Fruit fly (Drosophila melanogaster) whole organism, embryonic: Measurements from ENCODE around the gene CG34408.
A peak's percentile ranks its signal among the peaks of the same experiment; 100 is the strongest.

Experiments used
- BEAF-32 ChIP-seq: fragments of 200-800 bp; sonication (Bioruptor generic); optimal IDR thresholded peaks from 3 replicates; lab custom pipeline; 2017; ENCODE audit warnings: missing biosample characterization, missing genetic modification characterization, mild to moderate bottlenecking, moderate library complexity, missing genetic modification reagents
- Blimp-1 ChIP-seq: fragments of 200-800 bp; sonication (Bioruptor generic); optimal IDR thresholded peaks from 3 replicates; lab custom pipeline; 2018; ENCODE audit warnings: missing biosample characterization, missing genetic modification characterization, mild to moderate bottlenecking, moderate library complexity, missing genetic modification reagents
- CG11560 ChIP-seq: fragments of 200-800 bp; sonication (Bioruptor generic); IDR thresholded peaks from 3 replicates; pipeline ENCODE4 v1.3.6; 2022; ENCODE audit warnings: missing biosample characterization, missing genetic modification characterization
- CG12104 ChIP-seq: fragments of 200-800 bp; sonication (Bioruptor generic); optimal IDR thresholded peaks from 3 replicates; lab custom pipeline; 2016; ENCODE audit warnings: missing biosample characterization, missing genetic modification characterization
- CG12155 ChIP-seq: fragments of 200-800 bp; sonication (Bioruptor generic); optimal IDR thresholded peaks from 3 replicates; lab custom pipeline; 2016; ENCODE audit warnings: missing biosample characterization, missing genetic modification characterization
- CG13296 ChIP-seq: fragments of 200-800 bp; sonication (Bioruptor generic); optimal IDR thresholded peaks from 3 replicates; lab custom pipeline; 2018; ENCODE audit warnings: missing biosample characterization, mild to moderate bottlenecking, missing genetic modification characterization
- CG15696 ChIP-seq: fragments of 200-800 bp; sonication (Bioruptor generic); optimal IDR thresholded peaks from 2 replicates; lab custom pipeline; 2019; ENCODE audit warnings: missing biosample characterization, mild to moderate bottlenecking, missing genetic modification characterization, moderate library complexity
- CG17568 ChIP-seq: fragments of 200-800 bp; sonication (Bioruptor generic); optimal IDR thresholded peaks from 2 replicates; lab custom pipeline; 2018; ENCODE audit warnings: missing biosample characterization, mild to moderate bottlenecking, missing genetic modification characterization, moderate library complexity
- CG18599 ChIP-seq: fragments of 200-800 bp; sonication (Bioruptor generic); optimal IDR thresholded peaks from 3 replicates; lab custom pipeline; 2017; ENCODE audit warnings: missing biosample characterization, missing genetic modification characterization, mild to moderate bottlenecking, moderate library complexity, missing genetic modification reagents
- CG18764 ChIP-seq: fragments of 200-800 bp; sonication (Bioruptor generic); optimal IDR thresholded peaks from 3 replicates; lab custom pipeline; 2016; ENCODE audit warnings: missing biosample characterization, missing genetic modification characterization
- CG31365 ChIP-seq: fragments of 200-800 bp; sonication (Bioruptor generic); optimal IDR thresholded peaks from 2 replicates; lab custom pipeline; 2018; ENCODE audit warnings: missing biosample characterization, mild to moderate bottlenecking, missing genetic modification characterization
- CG32532 ChIP-seq: fragments of 200-800 bp; sonication (Bioruptor generic); IDR thresholded peaks from 2 replicates; pipeline ENCODE4 v1.3.6; 2022; ENCODE audit warnings: missing biosample characterization, missing genetic modification characterization
- CG3838 ChIP-seq: fragments of 200-800 bp; sonication (Bioruptor generic); optimal IDR thresholded peaks from 3 replicates; lab custom pipeline; 2016; ENCODE audit warnings: missing biosample characterization, missing genetic modification characterization
- CG5180 ChIP-seq: fragments of 200-800 bp; sonication (Bioruptor generic); optimal IDR thresholded peaks from 3 replicates; lab custom pipeline; 2017; ENCODE audit warnings: missing biosample characterization, missing genetic modification characterization, mild to moderate bottlenecking, moderate library complexity, missing genetic modification reagents
- CG5245 ChIP-seq: fragments of 200-800 bp; sonication (Bioruptor generic); optimal IDR thresholded peaks from 3 replicates; lab custom pipeline; 2016; ENCODE audit warnings: missing biosample characterization, missing genetic modification characterization
- CG6689 ChIP-seq: fragments of 200-800 bp; sonication (Bioruptor generic); IDR thresholded peaks from 2 replicates; pipeline ENCODE4 v1.3.6; 2022; ENCODE audit warnings: missing biosample characterization, missing genetic modification characterization
- CG7786 ChIP-seq: fragments of 200-800 bp; sonication (Bioruptor generic); optimal IDR thresholded peaks from 2 replicates; lab custom pipeline; 2016; ENCODE audit warnings: missing biosample characterization, missing genetic modification characterization
- CG8290 ChIP-seq, 3 experiments: fragments of 200-800 bp; sonication (Bioruptor generic); optimal IDR thresholded peaks; 2 replicates each; lab custom pipeline; 2016 to 2019; ENCODE audit warnings: missing biosample characterization in 3 of 3, missing genetic modification characterization in 3 of 3, mild to moderate bottlenecking in 2 of 3, moderate library complexity in 1 of 3
- CG8359 ChIP-seq: fragments of 200-800 bp; sonication (Bioruptor generic); optimal IDR thresholded peaks from 2 replicates; lab custom pipeline; 2017; ENCODE audit warnings: missing biosample characterization, mild to moderate bottlenecking, missing genetic modification characterization, borderline replicate concordance
- CG9609 ChIP-seq: fragments of 200-800 bp; sonication (Bioruptor generic); optimal IDR thresholded peaks from 3 replicates; lab custom pipeline; 2016; ENCODE audit warnings: missing biosample characterization, missing genetic modification characterization
- CG9797 ChIP-seq: fragments of 200-800 bp; sonication (Bioruptor generic); optimal IDR thresholded peaks from 3 replicates; lab custom pipeline; 2018; ENCODE audit warnings: missing biosample characterization, mild to moderate bottlenecking, missing genetic modification characterization
- CG9932 ChIP-seq: fragments of 200-800 bp; sonication (Bioruptor generic); IDR thresholded peaks from 2 replicates; pipeline ENCODE4 v1.3.6; 2022; ENCODE audit warnings: missing biosample characterization, missing genetic modification characterization
- Camta ChIP-seq: fragments of 200-800 bp; sonication (Bioruptor generic); optimal IDR thresholded peaks from 2 replicates; lab custom pipeline; 2016; ENCODE audit warnings: missing biosample characterization, missing genetic modification characterization
- D19B ChIP-seq: fragments of 200-800 bp; sonication (Bioruptor generic); optimal IDR thresholded peaks from 2 replicates; lab custom pipeline; 2017; ENCODE audit warnings: missing biosample characterization, mild to moderate bottlenecking, missing genetic modification characterization
- Doc2 ChIP-seq: fragments of 200-800 bp; sonication (Bioruptor generic); IDR thresholded peaks from 2 replicates; pipeline ENCODE4 v1.3.6; 2022; ENCODE audit warnings: missing biosample characterization, missing genetic modification characterization
- Dref ChIP-seq: fragments of 200-800 bp; sonication (Bioruptor generic); IDR thresholded peaks from 2 replicates; pipeline ENCODE4 v1.3.6; 2022; ENCODE audit warnings: missing biosample characterization, missing genetic modification characterization
- Gsc ChIP-seq: fragments of 200-800 bp; sonication (Bioruptor generic); IDR thresholded peaks from 2 replicates; pipeline ENCODE4 v1.3.6; 2022; ENCODE audit warnings: missing biosample characterization, missing genetic modification characterization
- H15 ChIP-seq: fragments of 200-800 bp; sonication (Bioruptor generic); IDR thresholded peaks from 3 replicates; pipeline ENCODE4 v1.3.6; 2022; ENCODE audit warnings: missing biosample characterization, missing genetic modification characterization
- Hr39 ChIP-seq: fragments of >200 bp; optimal IDR thresholded peaks from 2 replicates; lab custom pipeline; 2017
- MTF-1 ChIP-seq: fragments of 200-800 bp; sonication (Bioruptor generic); optimal IDR thresholded peaks from 2 replicates; lab custom pipeline; 2018; ENCODE audit warnings: missing biosample characterization, mild to moderate bottlenecking, missing genetic modification characterization, borderline replicate concordance
- NK7.1 ChIP-seq: fragments of 200-800 bp; sonication (Bioruptor generic); optimal IDR thresholded peaks from 3 replicates; lab custom pipeline; 2016; ENCODE audit warnings: missing biosample characterization, missing genetic modification characterization
- PHDP ChIP-seq: fragments of 200-800 bp; sonication (Bioruptor generic); optimal IDR thresholded peaks from 3 replicates; lab custom pipeline; 2018; ENCODE audit warnings: missing biosample characterization, mild to moderate bottlenecking, missing genetic modification characterization, moderate library complexity
- Rx ChIP-seq: fragments of 200-800 bp; sonication (Bioruptor generic); IDR thresholded peaks from 2 replicates; pipeline ENCODE4 v1.3.6; 2022; ENCODE audit warnings: missing biosample characterization, missing genetic modification characterization
- ac ChIP-seq: fragments of 200-800 bp; sonication (Bioruptor generic); optimal IDR thresholded peaks from 3 replicates; lab custom pipeline; 2017; ENCODE audit warnings: missing biosample characterization, mild to moderate bottlenecking, missing genetic modification characterization
- az2 ChIP-seq: fragments of 200-800 bp; sonication (Bioruptor generic); optimal IDR thresholded peaks from 3 replicates; lab custom pipeline; 2016; ENCODE audit warnings: missing biosample characterization, missing genetic modification characterization
- bbx ChIP-seq: fragments of 200-800 bp; sonication (Bioruptor generic); IDR thresholded peaks from 2 replicates; pipeline ENCODE4 v1.3.6; 2022; ENCODE audit warnings: missing biosample characterization, missing genetic modification characterization; ENCODE audit not compliant: partially characterized antibody
- chinmo ChIP-seq: fragments of 200-800 bp; sonication (Bioruptor generic); IDR thresholded peaks from 4 replicates; pipeline ENCODE4 v1.3.6; 2022; ENCODE audit warnings: missing biosample characterization, missing genetic modification characterization; ENCODE audit not compliant: partially characterized antibody
- fd96Cb ChIP-seq: fragments of 200-800 bp; sonication (Bioruptor generic); optimal IDR thresholded peaks from 2 replicates; lab custom pipeline; 2018; ENCODE audit warnings: missing biosample characterization, mild to moderate bottlenecking, missing genetic modification characterization, moderate library complexity
- gfzf ChIP-seq: fragments of 200-800 bp; sonication (Bioruptor generic); optimal IDR thresholded peaks from 2 replicates; lab custom pipeline; 2016; ENCODE audit warnings: missing biosample characterization, mild to moderate bottlenecking, missing genetic modification characterization, moderate library complexity
- gsb-n ChIP-seq: fragments of 200-800 bp; sonication (Bioruptor generic); optimal IDR thresholded peaks from 3 replicates; lab custom pipeline; 2018; ENCODE audit warnings: missing biosample characterization, mild to moderate bottlenecking, missing genetic modification characterization
- jing ChIP-seq: fragments of 200-800 bp; sonication (Bioruptor generic); optimal IDR thresholded peaks from 2 replicates; lab custom pipeline; 2018; ENCODE audit warnings: missing biosample characterization, mild to moderate bottlenecking, missing genetic modification characterization
- knrl ChIP-seq: fragments of 200-800 bp; sonication (Bioruptor generic); IDR thresholded peaks from 3 replicates; pipeline ENCODE4 v1.3.6; 2022; ENCODE audit warnings: missing biosample characterization, missing genetic modification characterization; ENCODE audit not compliant: partially characterized antibody
- luna ChIP-seq: fragments of 200-800 bp; sonication (Bioruptor generic); optimal IDR thresholded peaks from 2 replicates; lab custom pipeline; 2016; ENCODE audit warnings: missing biosample characterization, missing genetic modification characterization
- odd ChIP-seq: fragments of 200-800 bp; sonication (Bioruptor generic); optimal IDR thresholded peaks from 2 replicates; lab custom pipeline; 2017; ENCODE audit warnings: missing biosample characterization, mild to moderate bottlenecking, missing genetic modification characterization
- pum ChIP-seq: fragments of 200-800 bp; sonication (Bioruptor generic); optimal IDR thresholded peaks from 2 replicates; lab custom pipeline; 2016; ENCODE audit warnings: missing biosample characterization, missing genetic modification characterization
- ranshi ChIP-seq: fragments of 200-800 bp; sonication (Bioruptor generic); IDR thresholded peaks from 2 replicates; pipeline ENCODE4 v1.3.6; 2022; ENCODE audit warnings: missing biosample characterization, missing genetic modification characterization
- ro ChIP-seq: fragments of 200-800 bp; sonication (Bioruptor generic); IDR thresholded peaks from 2 replicates; pipeline ENCODE4 v1.3.6; 2022; ENCODE audit warnings: missing biosample characterization, missing genetic modification characterization
- seq ChIP-seq: fragments of 200-800 bp; sonication (Bioruptor generic); IDR thresholded peaks from 2 replicates; pipeline ENCODE4 v1.3.6; 2022; ENCODE audit warnings: missing biosample characterization, missing genetic modification characterization
- vvl ChIP-seq: fragments of 200-800 bp; sonication (Bioruptor generic); IDR thresholded peaks from 2 replicates; pipeline ENCODE4 v1.3.6; 2022; ENCODE audit warnings: missing biosample characterization, missing genetic modification characterization

The CG34408 gene

DNA sequence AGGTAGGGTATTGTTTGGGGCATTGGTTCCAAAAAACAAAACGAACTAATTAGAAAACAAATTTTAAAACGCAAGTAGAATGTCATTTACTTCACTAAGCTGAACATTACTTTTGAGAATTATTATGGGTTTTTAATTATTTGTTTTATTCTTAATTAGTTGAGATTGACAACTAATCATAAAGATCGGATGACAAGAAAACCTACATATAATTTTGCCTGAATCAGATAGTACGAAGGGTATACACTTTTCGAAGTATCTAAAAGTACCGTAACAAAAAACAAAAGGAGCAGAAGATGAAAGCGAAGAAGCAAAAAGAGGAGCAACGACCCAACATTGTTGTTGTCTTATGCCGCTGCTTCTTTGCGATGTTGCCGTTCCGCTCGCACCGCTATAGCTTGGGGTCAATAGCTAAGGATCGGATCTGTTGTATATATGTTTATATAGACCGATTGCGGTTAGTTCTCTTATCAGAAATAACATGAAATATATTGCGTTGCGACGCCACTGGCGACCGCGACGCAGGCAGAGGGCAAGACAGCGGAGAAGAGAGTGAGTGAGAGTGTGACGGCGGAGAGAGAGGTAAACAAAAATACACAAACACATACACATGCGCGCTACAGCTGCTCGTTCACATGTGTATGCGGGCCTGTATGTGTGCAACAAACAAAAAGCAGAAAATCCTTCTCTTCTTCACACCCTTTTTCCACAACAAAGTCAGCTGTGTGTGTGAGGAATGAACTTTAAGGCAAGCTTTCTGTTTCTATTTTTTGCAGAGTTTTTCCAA, 8.6 kb upstream of the CG34408 start (continued):
- TF ChIP-seq gsb-n (tag; lab: Kevin White, UChicago) (peak; percentile 18), CG17568 (GFP tag; lab: Kevin White, UChicago) (peak; percentile 29), CG31365 (tag; lab: Kevin White, UChicago) (no peak), CG8290 (GFP tag; optimal IDR thresholded peaks at IDR 0.05; lab: Kevin White, UChicago) (peak; percentile 11), CG8290 (tag; optimal IDR thresholded peaks at IDR 0.05; lab: Kevin White, UChicago) (no peak), D19B (GFP tag; lab: Kevin White, UChicago) (peak; percentile 74), CG7786 (GFP tag; lab: Kevin White, UChicago) (peak; percentile 8), H15 (GFP tag; lab: Robert Waterston, UW) (no peak), CG13296 (GFP tag; lab: Kevin White, UChicago) (peak; percentile 27), CG18764 (GFP tag; lab: Kevin White, UChicago) (no peak), Dref (GFP tag; lab: Robert Waterston, UW) (no peak), CG9932 (GFP tag; lab: Robert Waterston, UW) (peak; percentile 48; the same call in 1 of the 2 replicates), CG9797 (GFP tag; lab: Kevin White, UChicago) (no peak), CG5245 (GFP tag; lab: Kevin White, UChicago) (no peak), CG5180 (no peak), jing (GFP tag; lab: Kevin White, UChicago) (no peak), ro (GFP tag; lab: Robert Waterston, UW) (no peak), CG9609 (GFP tag; lab: Kevin White, UChicago) (peak; percentile 2), vvl (peak; percentile 65), CG11560 (tag; lab: Robert Waterston, UW) (no peak), Rx (GFP tag; lab: Robert Waterston, UW) (no peak), ranshi (GFP tag; lab: Robert Waterston, UW) (peak; percentile 49; the same call in 1 of the 2 replicates), NK7.1 (GFP tag; lab: Kevin White, UChicago) (no peak), Gsc (GFP tag; lab: Robert Waterston, UW) (no peak), seq (GFP tag; lab: Robert Waterston, UW) (no peak), fd96Cb (tag; lab: Kevin White, UChicago) (peak; percentile 76), CG12155 (peak; percentile 32), pum (peak; percentile 45), BEAF-32 (no peak), CG6689 (GFP tag; lab: Robert Waterston, UW) (no peak), CG8359 (no peak), PHDP (tag; lab: Kevin White, UChicago) (peak; percentile 78), gfzf (GFP tag; lab: Kevin White, UChicago) (no peak), Blimp-1 (GFP tag; lab: Kevin White, UChicago) (peak; percentile 56), az2 (GFP tag; lab: Kevin White, UChicago) (peak; percentile 30), ac (GFP tag; lab: Kevin White, UChicago) (no peak), Camta (GFP tag; lab: Kevin White, UChicago) (peak; percentile 34), Hr39 (no peak), CG12104 (GFP tag; lab: Kevin White, UChicago) (peak; percentile 20), knrl (no peak), Doc2 (GFP tag; lab: Robert Waterston, UW) (no peak), CG15696 (tag; lab: Kevin White, UChicago) (peak; percentile 21), MTF-1 (GFP tag; lab: Kevin White, UChicago) (no peak), CG32532 (GFP tag; lab: Robert Waterston, UW) (no peak; the same call in 1 of the 2 replicates), luna (GFP tag; lab: Kevin White, UChicago) (no peak), odd (no peak), bbx (GFP tag; lab: Robert Waterston, UW) (no peak), CG3838 (GFP tag; lab: Kevin White, UChicago) (no peak), chinmo (GFP tag; lab: Robert Waterston, UW) (peak; percentile 69; the same call in 1 of the 4 replicates), CG18599 (GFP tag; lab: Kevin White, UChicago) (peak; percentile 67)
